Worm (Caenorhabditis elegans) whole organism, young adult: ENCODE measurements around the gene R02E4.3.
A peak's percentile ranks its signal among the peaks of the same experiment; 100 is the strongest.

Experiments
- B0019.2 ChIP-seq: fragments of 200-800 bp; sonication (Bioruptor generic); conservative IDR thresholded peaks from 2 replicates; pipeline ENCODE4 v1.3.6; 2022; ENCODE audit warnings: missing genetic modification reagents, missing genetic modification characterization, missing compliant biosample characterization
- F33H1.4 ChIP-seq: fragments of 200-800 bp; sonication (Bioruptor generic); IDR thresholded peaks from 2 replicates; pipeline ENCODE4 v1.3.6; 2022; ENCODE audit warnings: missing genetic modification reagents, missing genetic modification characterization, missing compliant biosample characterization
- F39B2.1 ChIP-seq: fragments of 200-800 bp; sonication (Bioruptor generic); IDR thresholded peaks from 2 replicates; pipeline ENCODE4 v1.3.6; 2022; ENCODE audit warnings: missing genetic modification reagents, missing genetic modification characterization, missing compliant biosample characterization
- F55B11.4 ChIP-seq: sonication (generic microtip); optimal IDR thresholded peaks from 2 replicates; lab custom pipeline; 2016; ENCODE audit warnings: missing compliant biosample characterization, missing genetic modification characterization, borderline replicate concordance; ENCODE audit not compliant: insufficient read depth
- F57A8.1 ChIP-seq: fragments of 200-800 bp; sonication (Bioruptor generic); optimal IDR thresholded peaks from 2 replicates; lab custom pipeline; 2018; ENCODE audit warnings: mild to moderate bottlenecking, missing genetic modification characterization, moderate library complexity, missing compliant biosample characterization
- Y56A3A.18 ChIP-seq: fragments of 200-800 bp; sonication (Bioruptor generic); IDR thresholded peaks from 2 replicates; pipeline ENCODE4 v1.3.6; 2022; ENCODE audit warnings: missing genetic modification reagents, missing genetic modification characterization, missing compliant biosample characterization
- Y79H2A.3 ChIP-seq: fragments of 200-800 bp; sonication (Bioruptor generic); conservative IDR thresholded peaks from 2 replicates; pipeline ENCODE4 v1.3.6; 2022; ENCODE audit warnings: missing genetic modification reagents, missing genetic modification characterization, missing compliant biosample characterization
- athp-1 ChIP-seq: sonication (generic microtip); optimal IDR thresholded peaks from 2 replicates; lab custom pipeline; 2017; ENCODE audit warnings: mild to moderate bottlenecking, missing genetic modification characterization, missing compliant biosample characterization
- cebp-1 ChIP-seq, 2 experiments: fragments of 200-800 bp in 1 of 2; sonication (Bioruptor generic) in 1 of 2; sonication (generic microtip) in 1 of 2; IDR thresholded peaks in 1 of 2; optimal IDR thresholded peaks in 1 of 2; 2 replicates each; pipeline versions ENCODE4 v1.3.6 to Lab custom; 2017 to 2022; ENCODE audit warnings: missing compliant biosample characterization in 2 of 2, missing genetic modification characterization in 2 of 2, mild to moderate bottlenecking in 1 of 2, missing genetic modification reagents in 1 of 2, moderate library complexity in 1 of 2
- ceh-27 ChIP-seq: fragments of 200-800 bp; sonication (Bioruptor generic); optimal IDR thresholded peaks from 2 replicates; lab custom pipeline; 2018; ENCODE audit warnings: mild to moderate bottlenecking, missing genetic modification characterization, moderate library complexity, missing compliant biosample characterization
- ceh-58 ChIP-seq: fragments of 200-800 bp; sonication (Bioruptor generic); IDR thresholded peaks from 2 replicates; pipeline ENCODE4 v1.3.6; 2022; ENCODE audit warnings: missing genetic modification characterization, missing compliant biosample characterization
- ceh-79 ChIP-seq: sonication (generic microtip); optimal IDR thresholded peaks from 2 replicates; lab custom pipeline; 2017; ENCODE audit warnings: mild to moderate bottlenecking, missing genetic modification characterization, missing compliant biosample characterization
- chd-7 ChIP-seq: sonication (generic microtip); optimal IDR thresholded peaks from 2 replicates; lab custom pipeline; 2016; ENCODE audit warnings: mild to moderate bottlenecking, missing genetic modification characterization, moderate library complexity, missing compliant biosample characterization
- die-1 ChIP-seq: sonication (generic microtip); optimal IDR thresholded peaks from 2 replicates; lab custom pipeline; 2016; ENCODE audit warnings: missing genotype, mild to moderate bottlenecking, missing genetic modification characterization, missing compliant biosample characterization
- dox-1 ChIP-seq: fragments of 200-800 bp; sonication (Bioruptor generic); IDR thresholded peaks from 2 replicates; pipeline ENCODE4 v1.3.6; 2022; ENCODE audit warnings: missing genetic modification reagents, missing genetic modification characterization, missing compliant biosample characterization
- egl-18 ChIP-seq: fragments of 200-800 bp; sonication (Bioruptor generic); IDR thresholded peaks from 2 replicates; pipeline ENCODE4 v1.3.6; 2022; ENCODE audit warnings: missing genetic modification reagents, missing genetic modification characterization, missing compliant biosample characterization
- egrh-3 ChIP-seq: fragments of 200-800 bp; sonication (Bioruptor generic); IDR thresholded peaks from 2 replicates; pipeline ENCODE4 v1.3.6; 2022; ENCODE audit warnings: missing genetic modification reagents, missing genetic modification characterization, missing compliant biosample characterization
- ekl-4 ChIP-seq: fragments of 200-800 bp; sonication (Bioruptor generic); IDR thresholded peaks from 2 replicates; pipeline ENCODE4 v1.3.6; 2022; ENCODE audit warnings: missing genetic modification reagents, missing genetic modification characterization, missing compliant biosample characterization
- gei-17 ChIP-seq: fragments of 200-800 bp; sonication (Bioruptor generic); optimal IDR thresholded peaks from 2 replicates; lab custom pipeline; 2018; ENCODE audit warnings: mild to moderate bottlenecking, missing genetic modification characterization, missing compliant biosample characterization
- hlh-26 ChIP-seq: fragments of 200-800 bp; sonication (Bioruptor generic); conservative IDR thresholded peaks from 2 replicates; pipeline ENCODE4 v1.3.6; 2022; ENCODE audit warnings: missing genetic modification reagents, missing genetic modification characterization, missing compliant biosample characterization
- hsf-1 ChIP-seq: fragments of 200-800 bp; sonication (Bioruptor generic); IDR thresholded peaks from 2 replicates; pipeline ENCODE4 v1.3.6; 2022; ENCODE audit warnings: missing genetic modification reagents, missing genetic modification characterization, missing compliant biosample characterization
- lag-1 ChIP-seq: fragments of 200-800 bp; sonication (Bioruptor generic); IDR thresholded peaks from 2 replicates; pipeline ENCODE4 v1.3.6; 2022; ENCODE audit warnings: missing genetic modification reagents, missing genetic modification characterization, missing compliant biosample characterization
- let-526 ChIP-seq: fragments of 200-800 bp; sonication (Bioruptor generic); IDR thresholded peaks from 2 replicates; pipeline ENCODE4 v1.3.6; 2022; ENCODE audit warnings: missing genetic modification reagents, missing genetic modification characterization, missing compliant biosample characterization
- lin-26 ChIP-seq: fragments of 200-800 bp; sonication (Bioruptor generic); IDR thresholded peaks from 2 replicates; pipeline ENCODE4 v1.3.6; 2022; ENCODE audit warnings: missing genetic modification reagents, missing genetic modification characterization, missing compliant biosample characterization
- lsy-27 ChIP-seq: sonication (generic microtip); optimal IDR thresholded peaks from 2 replicates; lab custom pipeline; 2017; ENCODE audit warnings: missing genetic modification characterization, mild to moderate bottlenecking, missing compliant biosample characterization, antibody characterized with exemption, missing genotype, borderline replicate concordance; ENCODE audit not compliant: insufficient read depth
- madf-10 ChIP-seq: sonication (generic microtip); optimal IDR thresholded peaks from 2 replicates; lab custom pipeline; 2016; ENCODE audit warnings: mild to moderate bottlenecking, missing genetic modification characterization, missing compliant biosample characterization
- mcd-1 ChIP-seq: fragments of 200-800 bp; sonication (Bioruptor generic); IDR thresholded peaks from 2 replicates; pipeline ENCODE4 v1.3.6; 2022; ENCODE audit warnings: missing genetic modification reagents, missing genetic modification characterization, missing compliant biosample characterization
- mxl-1 ChIP-seq: sonication (generic microtip); optimal IDR thresholded peaks from 2 replicates; lab custom pipeline; 2016; ENCODE audit warnings: missing genetic modification characterization, missing compliant biosample characterization
- nfya-1 ChIP-seq: sonication (generic microtip); optimal IDR thresholded peaks from 2 replicates; lab custom pipeline; 2017; ENCODE audit warnings: antibody characterized with exemption, missing compliant biosample characterization, missing genetic modification characterization, borderline replicate concordance; ENCODE audit not compliant: insufficient read depth
- nfyb-1 ChIP-seq: fragments of 200-800 bp; sonication (Bioruptor generic); IDR thresholded peaks from 2 replicates; pipeline ENCODE4 v1.3.6; 2022; ENCODE audit warnings: missing genetic modification reagents, missing genetic modification characterization, missing compliant biosample characterization
- nhr-179 ChIP-seq: sonication (generic microtip); optimal IDR thresholded peaks from 2 replicates; lab custom pipeline; 2016; ENCODE audit warnings: mild to moderate bottlenecking, missing genetic modification characterization, missing compliant biosample characterization
- nhr-80 ChIP-seq: sonication (generic microtip); optimal IDR thresholded peaks from 2 replicates; lab custom pipeline; 2016; ENCODE audit warnings: missing genetic modification characterization, missing compliant biosample characterization
- nhr-90 ChIP-seq: sonication (generic microtip); optimal IDR thresholded peaks from 2 replicates; lab custom pipeline; 2016; ENCODE audit warnings: missing genotype, mild to moderate bottlenecking, missing genetic modification characterization, missing compliant biosample characterization
- pbrm-1 ChIP-seq: fragments of 200-800 bp; sonication (Bioruptor generic); IDR thresholded peaks from 2 replicates; pipeline ENCODE4 v1.3.6; 2022; ENCODE audit warnings: missing genetic modification reagents, missing genetic modification characterization, missing compliant biosample characterization
- somi-1 ChIP-seq: fragments of 200-800 bp; sonication (Bioruptor generic); optimal IDR thresholded peaks from 2 replicates; lab custom pipeline; 2018; ENCODE audit warnings: mild to moderate bottlenecking, missing genetic modification characterization, missing compliant biosample characterization
- unc-130 ChIP-seq: sonication (generic microtip); optimal IDR thresholded peaks from 2 replicates; lab custom pipeline; 2016; ENCODE audit warnings: missing genetic modification reagents, missing genetic modification characterization, missing compliant biosample characterization
- xnd-1 ChIP-seq: sonication (generic microtip); optimal IDR thresholded peaks from 2 replicates; lab custom pipeline; 2016; ENCODE audit warnings: missing genotype, missing genetic modification reagents, missing genetic modification characterization, missing compliant biosample characterization
- zim-3 ChIP-seq: sonication (generic microtip); optimal IDR thresholded peaks from 2 replicates; lab custom pipeline; 2017; ENCODE audit warnings: mild to moderate bottlenecking, missing genetic modification characterization, moderate library complexity, missing compliant biosample characterization
- ztf-22 ChIP-seq: fragments of 200-800 bp; sonication (Bioruptor generic); optimal IDR thresholded peaks from 2 replicates; lab custom pipeline; 2018; ENCODE audit warnings: mild to moderate bottlenecking, missing genetic modification characterization, moderate library complexity, missing compliant biosample characterization
- ztf-25 ChIP-seq: fragments of 200-800 bp; sonication (Bioruptor generic); IDR thresholded peaks from 2 replicates; pipeline ENCODE4 v1.3.6; 2022; ENCODE audit warnings: missing genetic modification reagents, missing genetic modification characterization, missing compliant biosample characterization
- ztf-3 ChIP-seq: fragments of 200-800 bp; sonication (Bioruptor generic); optimal IDR thresholded peaks from 2 replicates; lab custom pipeline; 2018; ENCODE audit warnings: mild to moderate bottlenecking, missing genetic modification characterization, missing compliant biosample characterization

Gene R02E4.3

DNA sequence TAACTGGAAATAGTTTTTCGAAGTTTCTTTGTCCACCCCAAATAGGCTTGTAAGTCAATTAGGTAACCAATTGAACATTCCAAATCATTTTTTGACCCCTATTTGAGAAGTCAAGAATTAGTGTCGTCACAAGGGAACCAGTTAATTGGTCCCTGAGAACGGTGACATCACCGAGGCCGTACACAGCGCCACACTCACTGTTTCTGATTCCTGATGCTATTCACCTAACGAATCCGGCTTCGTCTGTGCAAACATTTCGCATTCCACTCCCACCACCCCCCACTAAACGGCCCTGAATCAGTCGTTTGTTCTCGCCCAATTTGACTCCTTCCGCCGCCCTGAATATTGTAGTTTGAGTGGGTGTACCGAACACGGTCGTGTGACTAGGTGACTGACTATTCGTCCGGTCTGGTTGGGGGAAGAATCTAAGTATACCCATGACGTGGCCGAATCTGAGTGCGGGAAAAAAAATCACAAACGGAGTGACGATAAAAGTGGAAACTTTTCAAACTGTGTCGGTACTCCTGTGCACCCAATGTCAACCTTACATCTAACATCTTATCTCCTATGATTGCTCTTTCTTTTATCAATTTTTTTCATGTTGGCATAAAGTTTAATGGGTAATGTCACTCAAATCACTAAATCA, 42.3 kb upstream of the R02E4.3 start (continued):
- TF ChIP-seq let-526 (GFP tag; lab: Robert Waterston, UW) = no peak
- TF ChIP-seq nfya-1 (tag; lab: Kevin White, UChicago) = no peak
- no peak for TF ChIP-seq gei-17 (GFP tag; lab: Kevin White, UChicago)
- no peak for TF ChIP-seq F39B2.1
- no peak for TF ChIP-seq egl-18 (GFP tag; lab: Robert Waterston, UW)
- peak; percentile 40 for TF ChIP-seq nhr-80 (tag; lab: Kevin White, UChicago)
- no peak for TF ChIP-seq B0019.2 (GFP tag; lab: Robert Waterston, UW)
- TF ChIP-seq hlh-26 = no peak
- TF ChIP-seq pbrm-1 (GFP tag; lab: Robert Waterston, UW) = no peak
- TF ChIP-seq athp-1 = no peak
- TF ChIP-seq die-1 (tag; lab: Kevin White, UChicago) = no peak
- TF ChIP-seq xnd-1 = no peak
- TF ChIP-seq chd-7 (tag; lab: Kevin White, UChicago) = no peak
- no peak for TF ChIP-seq ekl-4 (GFP tag; lab: Robert Waterston, UW)
- no peak for TF ChIP-seq lsy-27 (tag; lab: Kevin White, UChicago)
- TF ChIP-seq egrh-3 (GFP tag; lab: Robert Waterston, UW) = 0 out of 2 replicates have a peak, but pooled peaks have one; percentile 10
- no peak for TF ChIP-seq ztf-25 (GFP tag; lab: Robert Waterston, UW)
- TF ChIP-seq nhr-90 (tag; lab: Kevin White, UChicago) = no peak

DNA sequence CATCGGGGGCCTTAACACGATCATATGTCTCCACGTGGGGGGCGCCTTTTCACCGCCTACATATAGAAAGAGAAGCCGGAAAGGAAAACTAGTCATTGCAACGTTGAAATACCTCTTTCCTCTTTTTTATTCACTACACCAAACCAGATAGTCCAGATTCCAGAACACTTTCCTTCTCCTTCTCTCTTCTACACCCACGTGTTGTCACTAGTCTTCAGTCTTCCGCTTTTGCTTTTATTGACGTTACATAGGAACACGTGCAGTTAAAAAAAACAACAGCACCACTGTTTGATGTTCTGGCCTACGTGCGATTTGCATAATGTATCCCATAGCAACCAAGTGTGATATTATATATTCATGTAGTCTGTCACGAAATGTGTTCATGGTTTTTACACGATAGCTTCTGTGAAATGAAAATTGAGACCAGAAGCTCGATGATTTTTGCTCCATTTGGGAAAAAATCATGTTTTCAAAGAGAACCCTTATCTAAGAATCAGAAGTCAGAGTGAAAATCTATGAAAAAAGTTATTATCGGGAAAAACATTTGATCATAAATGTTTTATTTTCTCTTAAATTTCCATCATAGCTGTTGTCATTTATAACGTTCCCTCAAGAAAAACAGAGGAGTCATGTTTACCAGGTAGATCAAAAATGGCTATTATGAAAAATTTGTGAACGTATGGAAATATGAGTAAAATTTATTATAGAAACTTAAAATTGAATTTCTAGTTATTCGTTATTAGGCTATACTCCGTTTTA, 41.5 kb upstream of the R02E4.3 start:
- TF ChIP-seq cebp-1 (GFP tag; IDR thresholded peaks at IDR 0.05; lab: Robert Waterston, UW) = no peak
- TF ChIP-seq cebp-1 (tag; optimal IDR thresholded peaks at IDR 0.05; lab: Kevin White, UChicago) = peak; percentile 33
- peak; percentile 45 for TF ChIP-seq somi-1 (GFP tag; lab: Kevin White, UChicago)
- 0 out of 2 replicates have a peak, but pooled peaks have one; percentile 25 for TF ChIP-seq dox-1 (GFP tag; lab: Robert Waterston, UW)
- TF ChIP-seq F33H1.4 (GFP tag; lab: Robert Waterston, UW) = no peak
- TF ChIP-seq Y79H2A.3 (GFP tag; lab: Robert Waterston, UW) = no peak

- no peak for TF ChIP-seq cebp-1 (GFP tag; IDR thresholded peaks at IDR 0.05; lab: Robert Waterston, UW)
- TF ChIP-seq cebp-1 (tag; optimal IDR thresholded peaks at IDR 0.05; lab: Kevin White, UChicago) = no peak
- TF ChIP-seq nfyb-1 (GFP tag; lab: Robert Waterston, UW) = no peak
- TF ChIP-seq madf-10 = no peak
- no peak for TF ChIP-seq lin-26 (GFP tag; lab: Robert Waterston, UW)
- TF ChIP-seq mxl-1 = no peak
- TF ChIP-seq nhr-80 (tag; lab: Kevin White, UChicago) = peak; percentile 48
- no peak for TF ChIP-seq lag-1
- TF ChIP-seq ceh-58 = no peak
- TF ChIP-seq ztf-22 (GFP tag; lab: Kevin White, UChicago) = no peak
- no peak for TF ChIP-seq ztf-3 (GFP tag; lab: Kevin White, UChicago)
- TF ChIP-seq die-1 (tag; lab: Kevin White, UChicago) = no peak
- TF ChIP-seq F39B2.1 = no peak
- TF ChIP-seq unc-130 (GFP tag; lab: Kevin White, UChicago) = no peak
- no peak for TF ChIP-seq ceh-79 (tag; lab: Kevin White, UChicago)
- TF ChIP-seq mcd-1 (GFP tag; lab: Robert Waterston, UW) = no peak
- TF ChIP-seq Y56A3A.18 (GFP tag; lab: Robert Waterston, UW) = no peak
- no peak for TF ChIP-seq lsy-27 (tag; lab: Kevin White, UChicago)
- no peak for TF ChIP-seq hlh-26
- no peak for TF ChIP-seq zim-3 (tag; lab: Kevin White, UChicago)
- no peak for TF ChIP-seq F57A8.1 (GFP tag; lab: Kevin White, UChicago)
- TF ChIP-seq ceh-27 (GFP tag; lab: Kevin White, UChicago) = no peak
- no peak for TF ChIP-seq hsf-1 (GFP tag; lab: Robert Waterston, UW)
- TF ChIP-seq F55B11.4 (tag; lab: Kevin White, UChicago) = no peak
- TF ChIP-seq nhr-179 = no peak
Measured at ce11 chrX:4142648-4143259, 40.8 kb upstream of the R02E4.3 start.
